Fruit fly (Drosophila melanogaster) whole organism, embryonic: Measurements from ENCODE around the gene Prat2.

Experiments used
- B-H2 ChIP-seq: fragments of 200-800 bp; sonication (Bioruptor generic); optimal IDR thresholded peaks from 2 replicates; lab custom pipeline; 2018; ENCODE audit warnings: missing biosample characterization, mild to moderate bottlenecking, missing genetic modification characterization
- CG11504 ChIP-seq: fragments of 200-800 bp; sonication (Bioruptor generic); optimal IDR thresholded peaks from 3 replicates; lab custom pipeline; 2019; ENCODE audit warnings: missing biosample characterization, mild to moderate bottlenecking, missing genetic modification characterization, moderate library complexity
- CG13624 ChIP-seq: fragments of 200-800 bp; sonication (Bioruptor generic); optimal IDR thresholded peaks from 2 replicates; lab custom pipeline; 2016; ENCODE audit warnings: missing biosample characterization, missing genetic modification characterization
- CG14965 ChIP-seq: fragments of 200-800 bp; sonication (Bioruptor generic); optimal IDR thresholded peaks from 2 replicates; lab custom pipeline; 2016; ENCODE audit warnings: missing biosample characterization, missing genetic modification characterization, borderline replicate concordance
- CG16863 ChIP-seq: fragments of 200-800 bp; sonication (Bioruptor generic); optimal IDR thresholded peaks from 3 replicates; lab custom pipeline; 2016; ENCODE audit warnings: missing biosample characterization, missing genetic modification characterization
- CG2116 ChIP-seq: fragments of 200-800 bp; sonication (Bioruptor generic); optimal IDR thresholded peaks from 3 replicates; lab custom pipeline; 2018; ENCODE audit warnings: missing biosample characterization, mild to moderate bottlenecking, missing genetic modification characterization
- CG2875 ChIP-seq: fragments of 200-800 bp; sonication (Bioruptor generic); optimal IDR thresholded peaks from 2 replicates; lab custom pipeline; 2017; ENCODE audit warnings: missing biosample characterization, mild to moderate bottlenecking, missing genetic modification characterization, missing genetic modification reagents
- CG3847 ChIP-seq: fragments of 200-800 bp; sonication (Bioruptor generic); IDR thresholded peaks from 2 replicates; pipeline ENCODE4 v1.3.6; 2022; ENCODE audit warnings: missing biosample characterization, missing genetic modification characterization
- CG4730 ChIP-seq: fragments of 200-800 bp; sonication (Bioruptor generic); IDR thresholded peaks from 2 replicates; pipeline ENCODE4 v1.3.6; 2022; ENCODE audit warnings: missing biosample characterization, missing genetic modification characterization
- CG7372 ChIP-seq: fragments of 200-800 bp; sonication (Bioruptor generic); IDR thresholded peaks from 2 replicates; pipeline ENCODE4 v1.3.6; 2022; ENCODE audit warnings: missing biosample characterization, missing genetic modification characterization
- CG8359 ChIP-seq: fragments of 200-800 bp; sonication (Bioruptor generic); optimal IDR thresholded peaks from 2 replicates; lab custom pipeline; 2017; ENCODE audit warnings: missing biosample characterization, mild to moderate bottlenecking, missing genetic modification characterization, borderline replicate concordance
- CG9932 ChIP-seq: fragments of 200-800 bp; sonication (Bioruptor generic); IDR thresholded peaks from 2 replicates; pipeline ENCODE4 v1.3.6; 2022; ENCODE audit warnings: missing biosample characterization, missing genetic modification characterization
- Dfd ChIP-seq, 2 experiments: fragments of >200 bp; optimal IDR thresholded peaks; 2 replicates each; lab custom pipeline; 2017; ENCODE audit warnings: missing biosample characterization in 2 of 2, missing genetic modification characterization in 2 of 2
- Dip3 ChIP-seq: fragments of 200-800 bp; sonication (Bioruptor generic); optimal IDR thresholded peaks from 3 replicates; lab custom pipeline; 2016; ENCODE audit warnings: missing biosample characterization, missing genetic modification characterization
- Doc2 ChIP-seq: fragments of 200-800 bp; sonication (Bioruptor generic); IDR thresholded peaks from 2 replicates; pipeline ENCODE4 v1.3.6; 2022; ENCODE audit warnings: missing biosample characterization, missing genetic modification characterization
- Drgx ChIP-seq: fragments of 200-800 bp; sonication (Bioruptor generic); IDR thresholded peaks from 2 replicates; pipeline ENCODE4 v1.3.6; 2022; ENCODE audit warnings: missing biosample characterization, missing genetic modification characterization
- Fer1 ChIP-seq: fragments of 200-800 bp; sonication (Bioruptor generic); optimal IDR thresholded peaks from 2 replicates; lab custom pipeline; 2017; ENCODE audit warnings: missing biosample characterization, mild to moderate bottlenecking, missing genetic modification characterization
- HHEX ChIP-seq: fragments of 200-800 bp; sonication (Bioruptor generic); optimal IDR thresholded peaks from 3 replicates; lab custom pipeline; 2017; ENCODE audit warnings: missing biosample characterization, mild to moderate bottlenecking, missing genetic modification characterization, missing genetic modification reagents
- Hey ChIP-seq: fragments of 200-800 bp; sonication (Bioruptor generic); optimal IDR thresholded peaks from 3 replicates; lab custom pipeline; 2018; ENCODE audit warnings: missing biosample characterization, mild to moderate bottlenecking, missing genetic modification characterization
- HmgZ ChIP-seq: fragments of 200-800 bp; sonication (Bioruptor generic); optimal IDR thresholded peaks from 2 replicates; lab custom pipeline; 2018; ENCODE audit warnings: missing biosample characterization, mild to moderate bottlenecking, missing genetic modification characterization
- Kr ChIP-seq: fragments of 200-800 bp; sonication (Bioruptor generic); optimal IDR thresholded peaks from 2 replicates; lab custom pipeline; 2017; ENCODE audit warnings: missing biosample characterization, mild to moderate bottlenecking, missing genetic modification characterization
- Mad ChIP-seq: fragments of 200-800 bp; sonication (Bioruptor generic); optimal IDR thresholded peaks from 2 replicates; lab custom pipeline; 2016; ENCODE audit warnings: missing biosample characterization, missing genetic modification characterization
- Med ChIP-seq: fragments of 200-800 bp; sonication (Bioruptor generic); peaks from one replicate; lab custom pipeline; 2016; ENCODE audit warnings: missing biosample characterization, missing genetic modification characterization, mild to moderate bottlenecking, inconsistent platforms, moderate library complexity
- NC2β ChIP-seq: fragments of 200-800 bp; sonication (Bioruptor generic); optimal IDR thresholded peaks from 2 replicates; lab custom pipeline; 2016; ENCODE audit warnings: missing biosample characterization, missing genetic modification characterization
- NfI ChIP-seq: fragments of 200-800 bp; sonication (Bioruptor generic); optimal IDR thresholded peaks from 3 replicates; lab custom pipeline; 2018; ENCODE audit warnings: missing biosample characterization, mild to moderate bottlenecking, missing genetic modification characterization, moderate library complexity
- Poxn ChIP-seq: fragments of 200-800 bp; sonication (Bioruptor generic); IDR thresholded peaks from 2 replicates; pipeline ENCODE4 v1.3.6; 2022; ENCODE audit warnings: missing biosample characterization, missing genetic modification characterization
- Scr ChIP-seq: fragments of 200-800 bp; sonication (Bioruptor generic); IDR thresholded peaks from 2 replicates; pipeline ENCODE4 v1.3.6; 2022; ENCODE audit warnings: missing biosample characterization, missing genetic modification characterization; ENCODE audit not compliant: partially characterized antibody
- az2 ChIP-seq: fragments of 200-800 bp; sonication (Bioruptor generic); optimal IDR thresholded peaks from 3 replicates; lab custom pipeline; 2016; ENCODE audit warnings: missing biosample characterization, missing genetic modification characterization
- bcd ChIP-seq: fragments of 200-800 bp; sonication (Bioruptor generic); optimal IDR thresholded peaks from 2 replicates; lab custom pipeline; 2017; ENCODE audit warnings: missing biosample characterization, mild to moderate bottlenecking, missing genetic modification characterization
- bsh ChIP-seq, 2 experiments: fragments of 200-800 bp; sonication (Bioruptor generic); optimal IDR thresholded peaks; 2 replicates each; lab custom pipeline; 2017 to 2018; ENCODE audit warnings: mild to moderate bottlenecking in 2 of 2, missing biosample characterization in 2 of 2, missing genetic modification characterization in 2 of 2, moderate library complexity in 1 of 2
- chm ChIP-seq: fragments of 200-800 bp; sonication (Bioruptor generic); IDR thresholded peaks from 2 replicates; pipeline ENCODE4 v1.3.6; 2022; ENCODE audit warnings: missing biosample characterization, missing genetic modification characterization
- corto ChIP-seq: fragments of 200-800 bp; sonication (Bioruptor generic); optimal IDR thresholded peaks from 2 replicates; lab custom pipeline; 2016; ENCODE audit warnings: missing biosample characterization, mild to moderate bottlenecking, missing genetic modification characterization, moderate library complexity
- crc ChIP-seq: fragments of 200-800 bp; sonication (Bioruptor generic); optimal IDR thresholded peaks from 2 replicates; lab custom pipeline; 2016; ENCODE audit warnings: missing biosample characterization, missing genetic modification characterization
- crol ChIP-seq: fragments of 200-800 bp; sonication (Bioruptor generic); IDR thresholded peaks from 2 replicates; pipeline ENCODE4 v1.3.6; 2022; ENCODE audit warnings: missing biosample characterization, missing genetic modification characterization
- da ChIP-seq: fragments of 200-800 bp; sonication (Bioruptor generic); optimal IDR thresholded peaks from 2 replicates; lab custom pipeline; 2016; ENCODE audit warnings: missing biosample characterization, missing genetic modification characterization
- fd3F ChIP-seq: fragments of 200-800 bp; sonication (Bioruptor generic); optimal IDR thresholded peaks from 2 replicates; lab custom pipeline; 2018; ENCODE audit warnings: missing biosample characterization, mild to moderate bottlenecking, missing genetic modification characterization, moderate library complexity
- gce ChIP-seq: fragments of 200-800 bp; sonication (Bioruptor generic); IDR thresholded peaks from 3 replicates; pipeline ENCODE4 v1.3.6; 2022; ENCODE audit warnings: missing biosample characterization, missing genetic modification characterization
- grau ChIP-seq: fragments of 200-800 bp; optimal IDR thresholded peaks from 3 replicates; lab custom pipeline; 2019; ENCODE audit warnings: missing biosample characterization, mild to moderate bottlenecking, missing genetic modification characterization, moderate library complexity
- hbn ChIP-seq: fragments of 200-800 bp; sonication (Bioruptor generic); IDR thresholded peaks from 2 replicates; pipeline ENCODE4 v1.3.6; 2022; ENCODE audit warnings: missing biosample characterization, missing genetic modification characterization; ENCODE audit not compliant: partially characterized antibody
- insv ChIP-seq, 2 experiments: fragments of 200-800 bp; sonication (Bioruptor generic); optimal IDR thresholded peaks; 3 replicates each; lab custom pipeline; 2016 to 2018; ENCODE audit warnings: missing biosample characterization in 2 of 2, missing genetic modification characterization in 2 of 2
- inv ChIP-seq: fragments of 200-800 bp; sonication (Bioruptor generic); IDR thresholded peaks from 2 replicates; pipeline ENCODE4 v1.3.6; 2022; ENCODE audit warnings: missing biosample characterization, missing genetic modification characterization; ENCODE audit not compliant: partially characterized antibody
- lov ChIP-seq, 2 experiments: fragments of 200-800 bp in 1 of 2; fragments of >200 bp in 1 of 2; sonication (Bioruptor generic) in 1 of 2; IDR thresholded peaks in 1 of 2; optimal IDR thresholded peaks in 1 of 2; 2 replicates in 1 of 2; 3 replicates in 1 of 2; pipeline versions ENCODE4 v1.3.6 to Lab custom; 2017 to 2022; ENCODE audit warnings: missing biosample characterization in 1 of 2, missing genetic modification characterization in 1 of 2
- pnt ChIP-seq: fragments of 200-800 bp; sonication (Bioruptor generic); optimal IDR thresholded peaks from 3 replicates; lab custom pipeline; 2016; ENCODE audit warnings: missing biosample characterization, missing genetic modification characterization
- prd ChIP-seq, 3 experiments: fragments of >200 bp in 2 of 3; fragments of 200-800 bp in 1 of 3; sonication (Bioruptor generic) in 1 of 3; optimal IDR thresholded peaks in 2 of 3; IDR thresholded peaks in 1 of 3; 2 replicates in 2 of 3; 3 replicates in 1 of 3; pipeline versions ENCODE4 v1.3.6 to Lab custom; 2017 to 2022; ENCODE audit warnings: missing biosample characterization in 1 of 3, missing genetic modification characterization in 1 of 3
- pros ChIP-seq: fragments of 200-800 bp; sonication (Bioruptor generic); optimal IDR thresholded peaks from 3 replicates; lab custom pipeline; 2019; ENCODE audit warnings: missing biosample characterization, mild to moderate bottlenecking, missing genetic modification characterization, moderate library complexity
- pum ChIP-seq: fragments of 200-800 bp; sonication (Bioruptor generic); optimal IDR thresholded peaks from 2 replicates; lab custom pipeline; 2016; ENCODE audit warnings: missing biosample characterization, missing genetic modification characterization
- sd ChIP-seq: fragments of 200-800 bp; sonication (Bioruptor generic); optimal IDR thresholded peaks from 3 replicates; lab custom pipeline; 2018; ENCODE audit warnings: missing biosample characterization, mild to moderate bottlenecking, missing genetic modification characterization, moderate library complexity
- so ChIP-seq: fragments of 200-800 bp; sonication (Bioruptor generic); IDR thresholded peaks from 3 replicates; pipeline ENCODE4 v1.3.6; 2022; ENCODE audit warnings: missing biosample characterization, missing genetic modification characterization
- trem ChIP-seq: fragments of 200-800 bp; optimal IDR thresholded peaks from 3 replicates; lab custom pipeline; 2019; ENCODE audit warnings: missing biosample characterization, mild to moderate bottlenecking, missing genetic modification characterization, moderate library complexity
- twi ChIP-seq: fragments of 200-800 bp; optimal IDR thresholded peaks from 2 replicates; lab custom pipeline; 2019; ENCODE audit warnings: missing biosample characterization, mild to moderate bottlenecking, missing genetic modification characterization, moderate library complexity

The Prat2 gene

DNA sequence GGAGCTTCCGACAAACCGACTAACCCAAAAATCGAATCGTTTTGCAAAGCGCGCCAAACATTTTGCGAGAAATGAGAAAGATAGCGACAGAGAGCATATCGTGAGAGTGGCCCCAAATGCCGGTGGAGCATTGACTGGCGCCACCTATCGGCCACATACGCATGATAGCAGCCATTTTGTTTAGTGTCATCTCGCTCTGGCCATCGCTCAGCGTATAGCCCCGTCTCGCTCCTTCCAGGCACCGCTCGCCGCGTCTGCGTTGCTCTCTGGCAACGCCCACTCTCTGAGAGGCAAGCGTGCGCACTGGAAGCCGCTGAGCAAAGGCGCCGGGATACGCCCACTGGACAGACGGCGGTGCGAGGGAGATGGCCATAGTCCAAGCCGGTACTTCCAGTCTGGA, 10.7 kb downstream of the Prat2 start (continued):
- TF ChIP-seq hbn (GFP tag; lab: Robert Waterston, UW): no peak
- TF ChIP-seq CG11504 (tag; lab: Kevin White, UChicago): no peak
- peak; percentile 67 for TF ChIP-seq HmgZ (tag; lab: Kevin White, UChicago)
- no peak for TF ChIP-seq az2
- TF ChIP-seq CG7372 (GFP tag; lab: Robert Waterston, UW): no peak
- no peak for TF ChIP-seq CG4730 (GFP tag; lab: Robert Waterston, UW)
- TF ChIP-seq gce (GFP tag; lab: Robert Waterston, UW): 0 out of 3 replicates have a peak, but pooled peaks have one; percentile 8
- TF ChIP-seq twi: peak; percentile 46
- no peak for TF ChIP-seq NfI (GFP tag; lab: Kevin White, UChicago)
- TF ChIP-seq bcd (GFP tag; lab: Kevin White, UChicago): no peak
- no peak for TF ChIP-seq CG16863
- TF ChIP-seq Fer1 (GFP tag; lab: Kevin White, UChicago): no peak
- no peak for TF ChIP-seq CG14965 (GFP tag; lab: Kevin White, UChicago)
- TF ChIP-seq CG9932: peak; percentile 52; the same call in 1 of the 2 replicates
- no peak for TF ChIP-seq so (GFP tag; lab: Robert Waterston, UW)
- TF ChIP-seq pros: no peak
- no peak for TF ChIP-seq HHEX (GFP tag; lab: Kevin White, UChicago)
- no peak for TF ChIP-seq pnt (GFP tag; lab: Kevin White, UChicago)
- no peak for TF ChIP-seq lov (optimal IDR thresholded peaks at IDR 0.05; lab: Kevin White, UChicago)
- 0 out of 3 replicates have a peak, but pooled peaks have one; percentile 75 for TF ChIP-seq lov (GFP tag; IDR thresholded peaks at IDR 0.05; lab: Robert Waterston, UW)
- no peak for TF ChIP-seq insv (GFP tag; optimal IDR thresholded peaks at IDR 0.05; lab: Kevin White, UChicago)
- no peak for TF ChIP-seq Doc2
- no peak for TF ChIP-seq trem (tag; lab: Kevin White, UChicago)
- peak; percentile 93 for TF ChIP-seq Med (GFP tag; lab: Kevin White, UChicago)
- no peak for TF ChIP-seq CG13624 (GFP tag; lab: Kevin White, UChicago)
- TF ChIP-seq CG8359 (GFP tag; lab: Kevin White, UChicago): no peak
- peak; percentile 49; the same call in 1 of the 2 replicates for TF ChIP-seq Drgx (GFP tag; lab: Robert Waterston, UW)
- TF ChIP-seq Poxn: no peak
- no peak for TF ChIP-seq prd (optimal IDR thresholded peaks at IDR 0.05; lab: Kevin White, UChicago)
- TF ChIP-seq prd (GFP tag; IDR thresholded peaks at IDR 0.05; lab: Robert Waterston, UW): 0 out of 3 replicates have a peak, but pooled peaks have one; percentile 18
- no peak for TF ChIP-seq CG2116 (GFP tag; lab: Kevin White, UChicago)
- TF ChIP-seq da (GFP tag; lab: Kevin White, UChicago): peak; percentile 75
- no peak for TF ChIP-seq fd3F (GFP tag; lab: Kevin White, UChicago)
- no peak for TF ChIP-seq B-H2 (GFP tag; lab: Kevin White, UChicago)
- no peak for TF ChIP-seq Dip3 (GFP tag; lab: Kevin White, UChicago)
- TF ChIP-seq sd (tag; lab: Kevin White, UChicago): peak; percentile 63
- TF ChIP-seq Scr: peak; percentile 53
- no peak for TF ChIP-seq NC2β
- no peak for TF ChIP-seq Hey (tag; lab: Kevin White, UChicago)
- TF ChIP-seq corto (GFP tag; lab: Kevin White, UChicago): no peak
- TF ChIP-seq grau: peak; percentile 18
- TF ChIP-seq Mad (GFP tag; lab: Kevin White, UChicago): no peak
- TF ChIP-seq Kr: no peak
- peak; percentile 80 for TF ChIP-seq chm (GFP tag; lab: Robert Waterston, UW)
- TF ChIP-seq crc (GFP tag; lab: Kevin White, UChicago): no peak
- TF ChIP-seq CG3847 (GFP tag; lab: Robert Waterston, UW): no peak
- peak; percentile 55 for TF ChIP-seq crol (GFP tag; lab: Robert Waterston, UW)
- TF ChIP-seq inv (GFP tag; lab: Robert Waterston, UW): peak; percentile 26; the same call in 1 of the 2 replicates
- no peak for TF ChIP-seq CG2875 (GFP tag; lab: Kevin White, UChicago)
- no peak for TF ChIP-seq bsh (GFP tag; optimal IDR thresholded peaks at IDR 0.05; lab: Kevin White, UChicago)
- TF ChIP-seq pum (GFP tag; lab: Kevin White, UChicago): no peak
- TF ChIP-seq Dfd (GFP tag; optimal IDR thresholded peaks at IDR 0.05; lab: Kevin White, UChicago): no peak
